Fruit fly (Drosophila melanogaster): ENCODE measurements around the gene CenG1A.

The CenG1A gene

DNA sequence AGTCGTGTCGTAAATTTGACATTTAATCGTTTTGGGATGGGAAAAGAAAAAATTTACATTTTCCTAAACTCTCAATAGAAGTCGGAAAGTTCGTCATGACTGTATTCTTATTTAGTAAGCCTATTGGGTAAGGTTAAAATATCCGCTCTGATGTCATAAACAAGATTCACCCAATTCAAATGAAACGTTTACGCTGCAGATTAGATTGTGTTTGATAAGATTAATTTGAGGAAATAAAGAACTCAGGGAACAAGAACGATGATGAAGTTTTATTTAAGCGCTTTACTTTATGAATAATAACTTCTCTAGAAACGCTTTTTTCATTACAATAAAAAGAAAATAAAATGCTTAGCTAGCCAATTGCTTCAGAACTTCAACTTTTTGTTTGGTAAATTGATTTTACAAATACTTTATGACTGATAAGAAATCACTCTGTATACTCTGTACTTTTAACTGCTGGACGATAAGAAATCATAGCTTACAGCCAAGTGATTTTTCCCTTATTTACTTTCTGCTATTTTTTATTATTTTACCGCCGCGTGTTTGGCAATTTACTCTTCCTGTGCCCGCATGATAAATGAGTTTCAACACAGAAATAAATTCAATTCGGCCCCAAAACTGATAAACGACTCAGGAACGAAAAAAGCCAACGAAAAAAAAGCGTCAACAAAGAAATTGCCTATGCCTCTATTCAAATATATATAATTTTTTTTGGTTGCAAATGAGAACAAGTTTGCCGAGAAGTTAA lies 51.1 kb downstream of the CenG1A start:
- TF ChIP-seq fd85E (GFP tag; optimal IDR thresholded peaks at IDR 0.05) (no peak), CG34406 (GFP tag; optimal IDR thresholded peaks at IDR 0.05) (no peak), CG1621 (tag; optimal IDR thresholded peaks at IDR 0.05) (no peak), CG31627 (GFP tag; optimal IDR thresholded peaks at IDR 0.05) (no peak), ss (GFP tag; optimal IDR thresholded peaks at IDR 0.05) (peak in 1 of 2 experiments; percentile 5), CG6854 (GFP tag; optimal IDR thresholded peaks at IDR 0.05) (peak; percentile 58), Blimp-1 (GFP tag; optimal IDR thresholded peaks at IDR 0.05) (peak; percentile 8), net (GFP tag; optimal IDR thresholded peaks at IDR 0.05) (no peak), CG11762 (GFP tag; optimal IDR thresholded peaks at IDR 0.05; ENCODE audit: insufficient read depth) (no peak), Eip78C (GFP tag) (peak; percentile 20), CG32006 (GFP tag; optimal IDR thresholded peaks at IDR 0.05) (no peak), topi (GFP tag; optimal IDR thresholded peaks at IDR 0.05) (peak; percentile 1), achi (GFP tag; optimal IDR thresholded peaks at IDR 0.05) (no peak), CG8119 (GFP tag; IDR thresholded peaks at IDR 0.05) (no peak), Eip93F (GFP tag; optimal IDR thresholded peaks at IDR 0.05) (peak; percentile 69), svp (GFP tag) (peak; percentile 65), pdm3 (GFP tag; optimal IDR thresholded peaks at IDR 0.05) (no peak), OdsH (GFP tag; optimal IDR thresholded peaks at IDR 0.05) (no peak), fkh (GFP tag; optimal IDR thresholded peaks at IDR 0.05) (peak; percentile 59), esn (GFP tag; optimal IDR thresholded peaks at IDR 0.05) (no peak), CG6808 (GFP tag; optimal IDR thresholded peaks at IDR 0.05) (peak; percentile 15), Hr4 (GFP tag; optimal IDR thresholded peaks at IDR 0.05) (no peak), Ets21C (GFP tag; optimal IDR thresholded peaks at IDR 0.05) (no peak), vri (GFP tag; optimal IDR thresholded peaks at IDR 0.05) (peak; percentile 54)

- TF ChIP-seq vri (GFP tag; optimal IDR thresholded peaks at IDR 0.05) (peak; percentile 52), CG6854 (GFP tag; optimal IDR thresholded peaks at IDR 0.05) (no peak)
Observed at dm6 chr2L:13889934-13890333, 54.6 kb downstream of the CenG1A start.

DNA sequence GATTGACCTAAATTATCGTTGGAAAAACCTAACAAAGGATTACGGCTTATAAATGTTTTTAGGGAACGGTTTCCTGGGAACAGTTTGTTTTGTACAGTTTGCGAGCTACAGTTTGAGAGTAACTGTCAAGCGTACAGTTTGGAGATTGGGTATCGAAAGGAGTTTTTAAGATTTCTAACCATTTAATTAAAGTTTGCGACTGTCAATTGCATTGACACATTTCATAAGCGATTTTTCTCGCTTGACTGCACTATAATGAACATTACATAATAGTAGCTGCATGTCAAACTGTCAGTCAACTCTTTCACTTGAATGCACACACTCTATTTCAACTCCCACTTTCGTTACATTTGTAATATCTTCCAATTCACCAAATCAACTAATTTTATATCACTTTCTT lies 57.5 kb downstream of the CenG1A start:
- TF ChIP-seq Hr38 (GFP tag; optimal IDR thresholded peaks at IDR 0.05) (no peak), Hr39 (GFP tag; optimal IDR thresholded peaks at IDR 0.05) (no peak), CG8632 (GFP tag; optimal IDR thresholded peaks at IDR 0.05) (no peak), Eip75B (GFP tag; optimal IDR thresholded peaks at IDR 0.05) (no peak), CG8319 (GFP tag; optimal IDR thresholded peaks at IDR 0.05) (no peak), CG11902 (GFP tag; optimal IDR thresholded peaks at IDR 0.05) (no peak), fkh (GFP tag; optimal IDR thresholded peaks at IDR 0.05) (no peak), cyc (GFP tag; optimal IDR thresholded peaks at IDR 0.05) (no peak), CG6854 (GFP tag; optimal IDR thresholded peaks at IDR 0.05) (no peak), Ets21C (GFP tag; optimal IDR thresholded peaks at IDR 0.05) (no peak), spab (GFP tag; optimal IDR thresholded peaks at IDR 0.05) (no peak), CG7368 (GFP tag; optimal IDR thresholded peaks at IDR 0.05) (no peak), CG31627 (GFP tag; optimal IDR thresholded peaks at IDR 0.05) (no peak), dsx (GFP tag; optimal IDR thresholded peaks at IDR 0.05; ENCODE audit: poor library complexity, severe bottlenecking) (no peak), net (GFP tag; optimal IDR thresholded peaks at IDR 0.05) (no peak), Hr4 (GFP tag; optimal IDR thresholded peaks at IDR 0.05) (no peak)

- TF ChIP-seq CG7368 (GFP tag; optimal IDR thresholded peaks at IDR 0.05), result peak; percentile 35
- TF ChIP-seq Hr39 (GFP tag; optimal IDR thresholded peaks at IDR 0.05), result no peak
- no peak for TF ChIP-seq CG11902 (GFP tag; optimal IDR thresholded peaks at IDR 0.05)
- no peak for TF ChIP-seq Hr4 (GFP tag; optimal IDR thresholded peaks at IDR 0.05)
- TF ChIP-seq CG10669 (GFP tag; optimal IDR thresholded peaks at IDR 0.05), result no peak
- TF ChIP-seq fd59A (GFP tag; optimal IDR thresholded peaks at IDR 0.05), result peak; percentile 43
- no peak for TF ChIP-seq Sox102F (GFP tag; optimal IDR thresholded peaks at IDR 0.05)
- peak; percentile 56 for TF ChIP-seq CG15336 (GFP tag; IDR thresholded peaks at IDR 0.05)
- no peak for TF ChIP-seq Eip93F (GFP tag; optimal IDR thresholded peaks at IDR 0.05)
- TF ChIP-seq CG11762 (GFP tag; optimal IDR thresholded peaks at IDR 0.05; ENCODE audit: insufficient read depth), result peak; percentile 36
- peak; percentile 42 for TF ChIP-seq acj6 (GFP tag; optimal IDR thresholded peaks at IDR 0.05)
- TF ChIP-seq Sox14 (GFP tag; optimal IDR thresholded peaks at IDR 0.05), result peak; percentile 22
- TF ChIP-seq CG6792 (GFP tag; optimal IDR thresholded peaks at IDR 0.05), result peak; percentile 53
- TF ChIP-seq dsx (GFP tag; optimal IDR thresholded peaks at IDR 0.05; ENCODE audit: poor library complexity, severe bottlenecking), result peak; percentile 64
- peak; percentile 59; the same call in 2 of the 3 replicates for TF ChIP-seq eg (GFP tag; IDR thresholded peaks at IDR 0.05)
- TF ChIP-seq fd85E (GFP tag; optimal IDR thresholded peaks at IDR 0.05), result no peak
- TF ChIP-seq Hr38 (GFP tag; optimal IDR thresholded peaks at IDR 0.05), result no peak
- TF ChIP-seq CG8119 (GFP tag; IDR thresholded peaks at IDR 0.05), result peak; percentile 53; the same call in 2 of the 3 replicates
- no peak for TF ChIP-seq CG31627 (GFP tag; optimal IDR thresholded peaks at IDR 0.05)
- TF ChIP-seq Eip78C (GFP tag), result peak; percentile 86
- no peak for TF ChIP-seq Blimp-1 (GFP tag; optimal IDR thresholded peaks at IDR 0.05)
- peak; percentile 48 for TF ChIP-seq svp (GFP tag)
- TF ChIP-seq CG11294 (GFP tag; IDR thresholded peaks at IDR 0.05), result no peak
Observed at dm6 chr2L:13893439-13893838, 58.1 kb downstream of the CenG1A start.

Data from whole organism, prepupa.